Worm (Caenorhabditis elegans) whole organism, mixed stage, embryonic: Measurements from ENCODE around the gene idpc-6.

Experiments
- flh-1 ChIP-seq: fragments of 200-800 bp; sonication (Bioruptor generic); optimal IDR thresholded peaks from 2 replicates; lab custom pipeline; 2018; ENCODE audit warnings: mild to moderate bottlenecking, missing genetic modification characterization, moderate library complexity, missing compliant biosample characterization
- ham-2 ChIP-seq: fragments of 200-800 bp; sonication (Bioruptor generic); optimal IDR thresholded peaks from 2 replicates; lab custom pipeline; 2018; ENCODE audit warnings: mild to moderate bottlenecking, missing genetic modification characterization, missing compliant biosample characterization
- lsy-2 ChIP-seq: fragments of 150-350 bp; optimal IDR thresholded peaks from 2 replicates; lab custom pipeline; 2014; ENCODE audit warnings: missing biosample characterization, missing genetic modification characterization
- nhr-237 ChIP-seq: fragments of 150-350 bp; optimal IDR thresholded peaks from 2 replicates; lab custom pipeline; 2014; ENCODE audit warnings: missing biosample characterization, missing genetic modification characterization
- unc-62 ChIP-seq: fragments of 150-350 bp; optimal IDR thresholded peaks from 2 replicates; lab custom pipeline; 2014; ENCODE audit warnings: missing biosample characterization, missing genetic modification reagents, missing genetic modification characterization

DNA sequence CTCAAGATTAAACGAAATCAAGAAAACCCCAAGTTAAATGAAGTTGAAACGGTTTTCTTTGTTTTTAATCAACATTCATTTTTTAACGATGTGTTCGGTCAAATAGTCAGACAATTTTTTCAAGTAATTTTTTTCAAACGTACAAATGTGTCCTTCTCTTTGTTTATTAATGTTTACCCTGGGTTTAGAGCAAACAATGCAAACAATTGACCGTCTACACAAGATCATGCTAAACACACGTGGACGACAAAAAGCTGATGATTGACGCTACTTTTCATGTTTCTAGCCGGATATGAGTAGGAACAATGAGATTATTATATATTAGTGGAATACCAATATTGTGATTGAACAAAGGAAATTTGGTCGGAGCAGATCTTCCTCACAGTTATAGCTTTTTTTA lies 1.5 kb downstream of the idpc-6 start:
- no peak for TF ChIP-seq ham-2 (GFP tag; lab: Kevin White, UChicago)
- TF ChIP-seq flh-1: no peak
- no peak for TF ChIP-seq unc-62 (GFP tag; lab: Kevin White, UChicago)
- no peak for TF ChIP-seq lsy-2 (tag; lab: Kevin White, UChicago)
- TF ChIP-seq nhr-237 (tag; lab: Kevin White, UChicago): no peak
